Fruit fly (Drosophila melanogaster) whole organism, prepupa: ENCODE data around the gene Sol1.

Experiments used
- CG10631 ChIP-seq: fragments of 200-800 bp; sonication (Bioruptor generic); optimal IDR thresholded peaks from 2 replicates; lab custom pipeline; 2016; ENCODE audit warnings: missing biosample characterization, missing genetic modification characterization
- CG11902 ChIP-seq: fragments of 200-800 bp; sonication (Bioruptor generic); optimal IDR thresholded peaks from 3 replicates; lab custom pipeline; 2016; ENCODE audit warnings: missing biosample characterization, missing genetic modification characterization
- CG15336 ChIP-seq: fragments of 200-800 bp; sonication (Bioruptor generic); IDR thresholded peaks from 2 replicates; pipeline ENCODE4 v1.3.6; 2022; ENCODE audit warnings: missing biosample characterization, missing genetic modification characterization
- CG1621 ChIP-seq: fragments of 200-800 bp; sonication (Bioruptor generic); optimal IDR thresholded peaks from 3 replicates; lab custom pipeline; 2018; ENCODE audit warnings: missing biosample characterization, mild to moderate bottlenecking, missing genetic modification characterization
- CG3032 ChIP-seq: fragments of 200-800 bp; optimal IDR thresholded peaks from 2 replicates; lab custom pipeline; 2019; ENCODE audit warnings: missing biosample characterization, mild to moderate bottlenecking, missing genetic modification characterization, moderate library complexity
- CG31627 ChIP-seq: fragments of 200-800 bp; sonication (Bioruptor generic); optimal IDR thresholded peaks from 3 replicates; lab custom pipeline; 2016; ENCODE audit warnings: missing biosample characterization, missing genetic modification characterization
- CG3919 ChIP-seq: fragments of 200-800 bp; sonication (Bioruptor generic); optimal IDR thresholded peaks from 3 replicates; lab custom pipeline; 2016; ENCODE audit warnings: missing biosample characterization, missing genetic modification characterization
- CG6276 ChIP-seq: fragments of 200-800 bp; sonication (Bioruptor generic); optimal IDR thresholded peaks from 2 replicates; lab custom pipeline; 2017; ENCODE audit warnings: missing biosample characterization, mild to moderate bottlenecking, missing genetic modification characterization
- CG6792 ChIP-seq: fragments of 200-800 bp; sonication (Bioruptor generic); optimal IDR thresholded peaks from 3 replicates; lab custom pipeline; 2016; ENCODE audit warnings: missing biosample characterization, missing genetic modification characterization
- CG6854 ChIP-seq: fragments of 200-800 bp; sonication (Bioruptor generic); optimal IDR thresholded peaks from 2 replicates; lab custom pipeline; 2017; ENCODE audit warnings: missing biosample characterization, mild to moderate bottlenecking, missing genetic modification characterization
- CG7368 ChIP-seq: fragments of 200-800 bp; sonication (Bioruptor generic); optimal IDR thresholded peaks from 3 replicates; lab custom pipeline; 2016; ENCODE audit warnings: missing biosample characterization, missing genetic modification characterization
- CG8632 ChIP-seq: fragments of 200-800 bp; sonication (Bioruptor generic); optimal IDR thresholded peaks from 3 replicates; lab custom pipeline; 2016; ENCODE audit warnings: missing biosample characterization, missing genetic modification characterization
- CG9139 ChIP-seq: fragments of 200-800 bp; sonication (Bioruptor generic); optimal IDR thresholded peaks from 3 replicates; lab custom pipeline; 2017; ENCODE audit warnings: missing biosample characterization, mild to moderate bottlenecking, missing genetic modification characterization
- Eip78C ChIP-seq: fragments of 200-800 bp; sonication (Bioruptor generic); peaks from one replicate; lab custom pipeline; 2016; ENCODE audit warnings: missing biosample characterization, missing genetic modification characterization
- Eip93F ChIP-seq: fragments of 200-800 bp; sonication (Bioruptor generic); optimal IDR thresholded peaks from 2 replicates; lab custom pipeline; 2016; ENCODE audit warnings: missing biosample characterization, mild to moderate bottlenecking, missing genetic modification characterization
- Ets21C ChIP-seq: fragments of 200-800 bp; sonication (Bioruptor generic); optimal IDR thresholded peaks from 3 replicates; lab custom pipeline; 2016; ENCODE audit warnings: missing biosample characterization, missing genetic modification characterization
- Gug ChIP-seq: fragments of 200-800 bp; sonication (Bioruptor generic); IDR thresholded peaks from 2 replicates; pipeline ENCODE4 v1.3.6; 2022; ENCODE audit warnings: missing biosample characterization, missing genetic modification characterization
- Hr39 ChIP-seq: fragments of 200-800 bp; sonication (Bioruptor generic); optimal IDR thresholded peaks from 2 replicates; lab custom pipeline; 2016; ENCODE audit warnings: missing biosample characterization, missing genetic modification characterization
- Lpt ChIP-seq: fragments of 200-800 bp; sonication (Bioruptor generic); optimal IDR thresholded peaks from 3 replicates; lab custom pipeline; 2016; ENCODE audit warnings: missing biosample characterization, missing genetic modification characterization
- Met ChIP-seq: fragments of 200-800 bp; sonication (Bioruptor generic); optimal IDR thresholded peaks from 3 replicates; lab custom pipeline; 2016; ENCODE audit warnings: missing biosample characterization, missing genetic modification characterization
- Smox ChIP-seq: fragments of 200-800 bp; sonication (Bioruptor generic); optimal IDR thresholded peaks from 3 replicates; lab custom pipeline; 2016; ENCODE audit warnings: missing biosample characterization, missing genetic modification characterization
- Sox14 ChIP-seq: fragments of 200-800 bp; sonication (Bioruptor generic); optimal IDR thresholded peaks from 3 replicates; lab custom pipeline; 2016; ENCODE audit warnings: missing biosample characterization, missing genetic modification characterization
- achi ChIP-seq: fragments of 200-800 bp; sonication (Bioruptor generic); optimal IDR thresholded peaks from 3 replicates; lab custom pipeline; 2016; ENCODE audit warnings: missing biosample characterization, missing genetic modification characterization
- acj6 ChIP-seq: fragments of 200-800 bp; sonication (Bioruptor generic); optimal IDR thresholded peaks from 3 replicates; lab custom pipeline; 2016; ENCODE audit warnings: missing biosample characterization, missing genetic modification characterization
- cyc ChIP-seq: fragments of 200-800 bp; sonication (Bioruptor generic); optimal IDR thresholded peaks from 3 replicates; lab custom pipeline; 2016; ENCODE audit warnings: missing biosample characterization, missing genetic modification characterization
- esn ChIP-seq: fragments of 200-800 bp; sonication (Bioruptor generic); optimal IDR thresholded peaks from 2 replicates; lab custom pipeline; 2016; ENCODE audit warnings: missing biosample characterization, mild to moderate bottlenecking, missing genetic modification characterization, moderate library complexity
- fd59A ChIP-seq: fragments of 200-800 bp; sonication (Bioruptor generic); optimal IDR thresholded peaks from 2 replicates; lab custom pipeline; 2017; ENCODE audit warnings: missing biosample characterization, mild to moderate bottlenecking, missing genetic modification characterization, missing genetic modification reagents
- lz ChIP-seq: fragments of 200-800 bp; sonication (Bioruptor generic); optimal IDR thresholded peaks from 3 replicates; lab custom pipeline; 2016; ENCODE audit warnings: missing biosample characterization, missing genetic modification characterization
- pdm3 ChIP-seq: fragments of 200-800 bp; sonication (Bioruptor generic); optimal IDR thresholded peaks from 3 replicates; lab custom pipeline; 2016; ENCODE audit warnings: missing biosample characterization, missing genetic modification characterization
- salr ChIP-seq, 2 experiments: fragments of 200-800 bp; sonication (Bioruptor generic); optimal IDR thresholded peaks; 3 replicates each; lab custom pipeline; 2016 to 2018; ENCODE audit warnings: missing biosample characterization in 2 of 2, missing genetic modification characterization in 2 of 2, mild to moderate bottlenecking in 1 of 2
- ss ChIP-seq, 2 experiments: fragments of 200-800 bp; sonication (Bioruptor generic); optimal IDR thresholded peaks; 2 replicates in 1 of 2; 3 replicates in 1 of 2; lab custom pipeline; 2017 to 2018; ENCODE audit warnings: mild to moderate bottlenecking in 2 of 2, missing biosample characterization in 2 of 2, missing genetic modification characterization in 2 of 2, moderate library complexity in 1 of 2
- svp ChIP-seq: fragments of 200-800 bp; sonication (Bioruptor generic); peaks from one replicate; lab custom pipeline; 2016; ENCODE audit warnings: missing biosample characterization, missing genetic modification characterization
- topi ChIP-seq: fragments of 200-800 bp; sonication (Bioruptor generic); optimal IDR thresholded peaks from 3 replicates; lab custom pipeline; 2016; ENCODE audit warnings: missing biosample characterization, missing genetic modification characterization
- vri ChIP-seq: fragments of 200-800 bp; sonication (Bioruptor generic); optimal IDR thresholded peaks from 3 replicates; lab custom pipeline; 2016; ENCODE audit warnings: missing biosample characterization, mild to moderate bottlenecking, missing genetic modification characterization

Gene Sol1

dm6 chr3R:12345989-12346388 is 40.1 kb upstream of the Sol1 start:
- TF ChIP-seq salr (GFP tag; optimal IDR thresholded peaks at IDR 0.05; lab: Kevin White, UChicago): no peak
- peak; percentile 3 for TF ChIP-seq svp (GFP tag; lab: Kevin White, UChicago)
- TF ChIP-seq Lpt (GFP tag; lab: Kevin White, UChicago): no peak
- no peak for TF ChIP-seq Ets21C (GFP tag; lab: Kevin White, UChicago)
- no peak for TF ChIP-seq Smox
- no peak for TF ChIP-seq cyc
- TF ChIP-seq CG7368 (GFP tag; lab: Kevin White, UChicago): no peak
- TF ChIP-seq CG11902 (GFP tag; lab: Kevin White, UChicago): no peak
- TF ChIP-seq CG10631 (GFP tag; lab: Kevin White, UChicago): no peak

- TF ChIP-seq svp (GFP tag; lab: Kevin White, UChicago) (peak; percentile 28), Met (GFP tag; lab: Kevin White, UChicago) (no peak)
- TF ChIP-seq, all 60 proteins: peak for 1
These were observed 38.4 kb upstream of the Sol1 start for dm6 chr3R:12347659-12348058.

DNA sequence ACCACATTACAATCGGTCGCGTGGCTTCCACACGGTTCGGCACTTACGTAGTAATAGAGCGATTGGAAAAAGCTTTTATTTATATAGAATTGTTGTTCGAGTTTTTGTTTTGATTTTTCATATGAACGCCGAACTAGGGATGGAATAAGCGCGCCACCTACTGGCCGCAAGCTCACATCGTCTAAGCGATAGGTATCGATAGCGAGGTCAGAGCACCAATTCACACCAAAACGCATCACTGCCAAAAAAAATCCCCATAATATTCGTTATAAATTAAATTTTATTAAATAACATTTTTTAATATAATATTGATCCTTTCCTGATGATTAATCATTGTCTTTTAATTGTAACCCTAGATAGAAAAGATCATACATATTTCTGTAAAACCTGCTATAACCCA is 35.6 kb upstream of the Sol1 start, which contains the start of gene CG10038:
CG10038 (minus strand) TSS at position 148 of the 400 bp plus-strand sequence.
- peak; percentile 14 for TF ChIP-seq CG3919 (GFP tag; lab: Kevin White, UChicago)
- no peak for TF ChIP-seq CG6854
- no peak for TF ChIP-seq CG6276 (GFP tag; lab: Kevin White, UChicago)
- peak; percentile 27 for TF ChIP-seq lz (GFP tag; lab: Kevin White, UChicago)
- TF ChIP-seq Lpt (GFP tag; lab: Kevin White, UChicago): no peak
- no peak for TF ChIP-seq Smox
- TF ChIP-seq esn (GFP tag; lab: Kevin White, UChicago): peak; percentile 45
- TF ChIP-seq Sox14: no peak
- TF ChIP-seq cyc: peak; percentile 36
- TF ChIP-seq ss (GFP tag; optimal IDR thresholded peaks at IDR 0.05; lab: Kevin White, UChicago): no peak
- TF ChIP-seq CG7368 (GFP tag; lab: Kevin White, UChicago): no peak
- TF ChIP-seq CG31627 (GFP tag; lab: Kevin White, UChicago): peak; percentile 24
- TF ChIP-seq Eip93F (GFP tag; lab: Kevin White, UChicago): no peak
- TF ChIP-seq acj6 (GFP tag; lab: Kevin White, UChicago): peak; percentile 20
- no peak for TF ChIP-seq fd59A (GFP tag; lab: Kevin White, UChicago)
- TF ChIP-seq CG3032: peak; percentile 12
- peak; percentile 20 for TF ChIP-seq topi (GFP tag; lab: Kevin White, UChicago)
- TF ChIP-seq CG8632 (GFP tag; lab: Kevin White, UChicago): no peak
- TF ChIP-seq Hr39: peak; percentile 21
- no peak for TF ChIP-seq CG11902 (GFP tag; lab: Kevin White, UChicago)
- no peak for TF ChIP-seq Eip78C
- no peak for TF ChIP-seq CG15336 (GFP tag; lab: Robert Waterston, UW)
- no peak for TF ChIP-seq CG9139 (GFP tag; lab: Kevin White, UChicago)
- TF ChIP-seq CG10631 (GFP tag; lab: Kevin White, UChicago): no peak
- peak; percentile 28 for TF ChIP-seq Met (GFP tag; lab: Kevin White, UChicago)
- TF ChIP-seq CG6792: peak; percentile 18
- peak; percentile 35 for TF ChIP-seq pdm3
- peak; percentile 86 for TF ChIP-seq svp (GFP tag; lab: Kevin White, UChicago)

- TF ChIP-seq Gug (GFP tag; lab: Robert Waterston, UW) (no peak), acj6 (GFP tag; lab: Kevin White, UChicago) (no peak), pdm3 (no peak), CG7368 (GFP tag; lab: Kevin White, UChicago) (no peak)
These were observed 34.0 kb upstream of the Sol1 start, which contains the start of gene CG10041 for dm6 chr3R:12352003-12352402. TSS of gene CG10041 (minus strand) at chr3R:12352103.

DNA sequence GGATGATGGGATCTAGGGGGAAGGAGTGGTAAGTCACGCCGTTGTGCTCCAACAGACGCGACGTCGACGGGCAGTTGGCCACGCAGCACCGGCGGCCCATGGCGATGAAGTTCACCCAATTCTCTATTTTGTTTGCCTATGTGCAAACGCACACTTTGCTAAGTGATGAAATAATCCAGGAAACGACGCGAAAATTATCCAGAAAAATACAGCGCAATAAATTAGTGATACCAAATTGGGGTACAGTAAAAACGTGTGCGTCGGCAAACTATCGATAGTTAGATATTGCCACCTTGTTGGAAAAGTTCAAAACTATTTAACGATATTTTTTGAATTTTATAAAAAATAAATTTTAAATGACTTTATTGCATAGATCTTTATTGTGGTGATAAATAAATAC is 30.0 kb upstream of the Sol1 start, which contains the start of gene MBD-R2:
MBD-R2 (minus strand) TSS at position 222 of the 400 bp plus-strand sequence.
- no peak for TF ChIP-seq vri (GFP tag; lab: Kevin White, UChicago)
- no peak for TF ChIP-seq achi (GFP tag; lab: Kevin White, UChicago)
- peak; percentile 8 for TF ChIP-seq esn (GFP tag; lab: Kevin White, UChicago)
- no peak for TF ChIP-seq CG7368 (GFP tag; lab: Kevin White, UChicago)
- TF ChIP-seq CG1621: no peak
